Worm (Caenorhabditis elegans) whole organism, L4 larva: ENCODE measurements around the gene C50D2.2.

Source experiments
- T20F7.1 ChIP-seq: fragments of 200-800 bp; sonication (Bioruptor generic); optimal IDR thresholded peaks from 2 replicates; lab custom pipeline; 2018; ENCODE audit warnings: mild to moderate bottlenecking, missing genetic modification characterization, missing compliant biosample characterization
- lin-15B ChIP-seq: fragments of 150-350 bp; sonication (generic microtip); optimal IDR thresholded peaks from 3 replicates; lab custom pipeline; 2014; ENCODE audit warnings: missing biosample characterization, missing genetic modification characterization
- sdz-12 ChIP-seq: fragments of 200-800 bp; sonication (Bioruptor generic); optimal IDR thresholded peaks from 2 replicates; lab custom pipeline; 2018; ENCODE audit warnings: mild to moderate bottlenecking, missing genetic modification characterization, missing compliant biosample characterization

ce11 chrII:87937-88336, 21.0 kb upstream of the C50D2.2 start:
- no peak for TF ChIP-seq T20F7.1 (GFP tag; lab: Kevin White, UChicago)
- TF ChIP-seq lin-15B (tag; lab: Kevin White, UChicago), result no peak
- TF ChIP-seq sdz-12, result no peak
